Fruit fly (Drosophila melanogaster): ENCODE data around the gene Mcm3.

Gene Mcm3

DNA sequence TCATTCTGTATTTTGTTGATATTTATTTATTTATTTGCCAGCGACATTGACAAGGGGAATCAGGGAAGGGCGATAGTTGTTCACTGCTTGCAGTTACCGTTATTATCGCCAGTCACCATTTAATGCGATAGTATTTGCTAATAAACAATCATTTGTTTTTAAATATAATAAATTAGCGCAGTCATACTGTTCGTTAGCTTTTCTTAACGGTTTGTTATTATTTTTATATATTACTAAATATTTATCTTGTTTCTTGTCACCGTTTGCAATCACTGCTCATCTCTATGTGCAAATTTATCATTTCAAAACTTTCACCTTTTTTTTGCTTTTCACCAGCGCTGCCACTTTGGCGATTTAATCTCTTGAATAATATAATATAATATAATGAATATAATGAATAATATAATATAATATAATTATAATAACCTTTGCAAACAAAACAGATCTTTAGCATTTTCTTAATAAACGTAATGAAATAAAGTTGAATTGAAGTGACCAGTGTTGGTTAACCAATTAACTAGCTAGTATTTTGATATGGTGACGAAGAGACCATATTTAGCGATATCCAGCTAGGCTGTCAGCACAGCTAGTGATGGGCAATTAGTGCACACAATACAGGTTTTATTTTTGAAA lies 5.7 kb downstream of the Mcm3 start, which contains the start of the genes CG3309 and XRCC1 (continued):
- TF ChIP-seq CG13624 (GFP tag; optimal IDR thresholded peaks at IDR 0.05) (no peak), Opbp (GFP tag; IDR thresholded peaks at IDR 0.05; ENCODE audit: partially characterized antibody) (peak; percentile 73), Hmx (GFP tag; optimal IDR thresholded peaks at IDR 0.05) (no peak), CG11247 (GFP tag; IDR thresholded peaks at IDR 0.05) (0 out of 2 replicates have a peak, but pooled peaks have one; percentile 7), Ravus (GFP tag; IDR thresholded peaks at IDR 0.05) (no peak), danr (GFP tag; IDR thresholded peaks at IDR 0.05) (no peak), D19A (tag; optimal IDR thresholded peaks at IDR 0.05) (no peak), ewg (GFP tag; optimal IDR thresholded peaks at IDR 0.05) (peak; percentile 13), slou (GFP tag; optimal IDR thresholded peaks at IDR 0.05) (no peak), CG2678 (tag; optimal IDR thresholded peaks at IDR 0.05) (peak; percentile 64), HHEX (GFP tag; optimal IDR thresholded peaks at IDR 0.05) (peak; percentile 20), Jarid2 (GFP tag; optimal IDR thresholded peaks at IDR 0.05) (no peak), CG1832 (GFP tag; optimal IDR thresholded peaks at IDR 0.05) (no peak), CG4328 (GFP tag; optimal IDR thresholded peaks at IDR 0.05) (no peak), Nf-YB (GFP tag; optimal IDR thresholded peaks at IDR 0.05) (no peak), mld (GFP tag; IDR thresholded peaks at IDR 0.05; ENCODE audit: partially characterized antibody) (peak; percentile 64; the same call in 2 of the 3 replicates), CG10267 (tag; optimal IDR thresholded peaks at IDR 0.05) (peak; percentile 89), ara (GFP tag; IDR thresholded peaks at IDR 0.05) (peak; percentile 55; the same call in 1 of the 2 replicates), H15 (GFP tag; IDR thresholded peaks at IDR 0.05) (peak; percentile 54; the same call in 1 of the 3 replicates), CG5245 (GFP tag; optimal IDR thresholded peaks at IDR 0.05) (no peak), CG30403 (GFP tag; optimal IDR thresholded peaks at IDR 0.05) (peak; percentile 55), sim (GFP tag; IDR thresholded peaks at IDR 0.05) (no peak), CG32772 (GFP tag; IDR thresholded peaks at IDR 0.05) (0 out of 2 replicates have a peak, but pooled peaks have one; percentile 28), CG3407 (GFP tag; optimal IDR thresholded peaks at IDR 0.05) (peak; percentile 7), pfk (GFP tag; optimal IDR thresholded peaks at IDR 0.05) (no peak), CG7987 (GFP tag; optimal IDR thresholded peaks at IDR 0.05) (no peak), Dip2 (GFP tag; IDR thresholded peaks at IDR 0.05) (no peak), jing (GFP tag; optimal IDR thresholded peaks at IDR 0.05) (no peak), fd102C (GFP tag; optimal IDR thresholded peaks at IDR 0.05) (no peak), sd (tag; optimal IDR thresholded peaks at IDR 0.05) (no peak), dmrt99B (tag; optimal IDR thresholded peaks at IDR 0.05) (no peak), nom (GFP tag; optimal IDR thresholded peaks at IDR 0.05) (no peak), CG13775 (GFP tag; optimal IDR thresholded peaks at IDR 0.05) (peak; percentile 74), dati (GFP tag; IDR thresholded peaks at IDR 0.05) (no peak), sr (GFP tag; IDR thresholded peaks at IDR 0.05) (no peak), kay (GFP tag; optimal IDR thresholded peaks at IDR 0.05) (no peak), CoRest (tag; optimal IDR thresholded peaks at IDR 0.05) (peak; percentile 59), CG8944 (GFP tag; optimal IDR thresholded peaks at IDR 0.05) (no peak), CG14710 (tag; optimal IDR thresholded peaks at IDR 0.05) (peak; percentile 65), E2f2 (GFP tag; IDR thresholded peaks at IDR 0.05) (0 out of 2 replicates have a peak, but pooled peaks have one; percentile 5), CG17359 (tag; optimal IDR thresholded peaks at IDR 0.05) (peak; percentile 42), Bdp1 (GFP tag; optimal IDR thresholded peaks at IDR 0.05) (no peak), CG14441 (GFP tag; IDR thresholded peaks at IDR 0.05) (peak; percentile 35; the same call in 1 of the 2 replicates), dm (GFP tag; optimal IDR thresholded peaks at IDR 0.05) (no peak), gsb-n (tag; optimal IDR thresholded peaks at IDR 0.05) (peak; percentile 36), psq (GFP tag; optimal IDR thresholded peaks at IDR 0.05) (peak; percentile 8), sens-2 (GFP tag; IDR thresholded peaks at IDR 0.05) (no peak), Hr78 (GFP tag; optimal IDR thresholded peaks at IDR 0.05) (no peak), Xbp1 (GFP tag; optimal IDR thresholded peaks at IDR 0.05) (peak; percentile 48)
